Fruit fly (Drosophila melanogaster): Measurements from ENCODE around the gene Diap1.
A peak's percentile ranks its signal among the peaks of the same experiment; 100 is the strongest.

The Diap1 gene

DNA sequence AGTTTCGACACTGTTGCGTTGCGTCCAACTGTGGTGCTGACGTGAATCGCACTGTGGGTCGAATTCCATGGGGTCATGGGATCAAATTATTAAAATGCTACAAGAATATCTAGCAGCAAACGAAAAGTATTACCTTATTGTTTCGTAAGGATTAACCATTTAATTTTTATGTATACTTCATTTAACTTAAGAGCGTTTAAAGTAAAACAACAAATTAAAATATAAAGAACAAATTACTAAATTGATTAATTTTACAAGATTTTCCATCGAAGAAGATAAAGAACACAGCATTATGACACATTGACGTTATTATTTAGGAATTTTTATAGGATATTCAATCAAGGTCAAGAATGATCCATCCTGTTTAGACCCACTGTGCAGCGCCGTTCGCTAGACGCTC lies 3.3 kb upstream of the Diap1 start (continued):
- TF ChIP-seq sr (GFP tag; IDR thresholded peaks at IDR 0.05), result no peak
- peak; percentile 58 for TF ChIP-seq Ets65A (GFP tag)
- peak; percentile 49 for TF ChIP-seq CG3281 (GFP tag; optimal IDR thresholded peaks at IDR 0.05)
- TF ChIP-seq CG6175 (GFP tag; IDR thresholded peaks at IDR 0.05), result no peak
- peak; percentile 64 for TF ChIP-seq grau (tag; optimal IDR thresholded peaks at IDR 0.05)
- no peak for TF ChIP-seq eyg (GFP tag; optimal IDR thresholded peaks at IDR 0.05)
- TF ChIP-seq H15 (GFP tag; IDR thresholded peaks at IDR 0.05), result no peak
- TF ChIP-seq ttk (GFP tag; IDR thresholded peaks at IDR 0.05), result 0 out of 2 replicates have a peak, but pooled peaks have one; percentile 5
- no peak for TF ChIP-seq CG30020 (tag; optimal IDR thresholded peaks at IDR 0.05)
- TF ChIP-seq CG12942 (GFP tag; optimal IDR thresholded peaks at IDR 0.05), result no peak
- peak; percentile 8 for TF ChIP-seq Bteb2 (GFP tag; optimal IDR thresholded peaks at IDR 0.05)
- TF ChIP-seq onecut (GFP tag; IDR thresholded peaks at IDR 0.05), result no peak
- no peak for TF ChIP-seq scrt (GFP tag; optimal IDR thresholded peaks at IDR 0.05)
- TF ChIP-seq CG32532 (GFP tag; IDR thresholded peaks at IDR 0.05), result no peak; the same call in none of the 2 replicates
- no peak for TF ChIP-seq Adf1 (GFP tag; IDR thresholded peaks at IDR 0.05)
- peak; percentile 34 for TF ChIP-seq cwo (GFP tag; optimal IDR thresholded peaks at IDR 0.05)
- TF ChIP-seq shn (GFP tag; optimal IDR thresholded peaks at IDR 0.05), result no peak
- TF ChIP-seq CG6654 (GFP tag; optimal IDR thresholded peaks at IDR 0.05), result no peak
- no peak for TF ChIP-seq Atf3 (GFP tag; optimal IDR thresholded peaks at IDR 0.05)
- no peak for TF ChIP-seq inv (GFP tag; IDR thresholded peaks at IDR 0.05; ENCODE audit: partially characterized antibody)
- no peak for TF ChIP-seq CG4282 (GFP tag; optimal IDR thresholded peaks at IDR 0.05)
- TF ChIP-seq pnt (GFP tag; optimal IDR thresholded peaks at IDR 0.05), result no peak
- no peak for TF ChIP-seq CG2202 (tag; optimal IDR thresholded peaks at IDR 0.05)
- TF ChIP-seq az2 (GFP tag; optimal IDR thresholded peaks at IDR 0.05), result peak; percentile 56
- no peak for TF ChIP-seq CTCF (GFP tag; optimal IDR thresholded peaks at IDR 0.05)
- TF ChIP-seq sens (GFP tag), result peak; percentile 75
- TF ChIP-seq sens-2 (GFP tag; IDR thresholded peaks at IDR 0.05), result no peak
- TF ChIP-seq dimm (GFP tag; IDR thresholded peaks at IDR 0.05), result no peak
- TF ChIP-seq yki (optimal IDR thresholded peaks at IDR 0.05), result no peak
- TF ChIP-seq CG10209 (GFP tag; optimal IDR thresholded peaks at IDR 0.05), result peak; percentile 13
- no peak for TF ChIP-seq CG7928 (GFP tag; optimal IDR thresholded peaks at IDR 0.05)
- TF ChIP-seq dm (GFP tag; optimal IDR thresholded peaks at IDR 0.05), result no peak
- no peak for TF ChIP-seq zf30C (GFP tag; optimal IDR thresholded peaks at IDR 0.05)
- no peak for TF ChIP-seq lbe (GFP tag; optimal IDR thresholded peaks at IDR 0.05)
- TF ChIP-seq HLHmδ (GFP tag; optimal IDR thresholded peaks at IDR 0.05), result no peak
- no peak for TF ChIP-seq B-H1 (GFP tag; IDR thresholded peaks at IDR 0.05)
- no peak for TF ChIP-seq CG4617 (GFP tag; optimal IDR thresholded peaks at IDR 0.05; ENCODE audit: borderline replicate concordance)
- TF ChIP-seq vfl (GFP tag; optimal IDR thresholded peaks at IDR 0.05), result no peak
- no peak for TF ChIP-seq Elba2 (GFP tag; optimal IDR thresholded peaks at IDR 0.05)
- TF ChIP-seq crc (GFP tag; optimal IDR thresholded peaks at IDR 0.05), result no peak
- TF ChIP-seq chn (GFP tag; optimal IDR thresholded peaks at IDR 0.05), result no peak
- no peak for TF ChIP-seq MESR4 (GFP tag; optimal IDR thresholded peaks at IDR 0.05)
- no peak for TF ChIP-seq pum (GFP tag; optimal IDR thresholded peaks at IDR 0.05)
- no peak for TF ChIP-seq mld (GFP tag; IDR thresholded peaks at IDR 0.05; ENCODE audit: partially characterized antibody)
- TF ChIP-seq wor (GFP tag; IDR thresholded peaks at IDR 0.05), result 0 out of 2 replicates have a peak, but pooled peaks have one; percentile 19
- TF ChIP-seq sd (tag; optimal IDR thresholded peaks at IDR 0.05), result no peak
- peak; percentile 49 for TF ChIP-seq bcd (GFP tag; optimal IDR thresholded peaks at IDR 0.05)
- peak; percentile 36 for TF ChIP-seq CG18599 (GFP tag; optimal IDR thresholded peaks at IDR 0.05)
- 0 out of 2 replicates have a peak, but pooled peaks have one; percentile 44 for TF ChIP-seq Xrp1 (GFP tag; IDR thresholded peaks at IDR 0.05)
- peak; percentile 10 for TF ChIP-seq odd (GFP tag; optimal IDR thresholded peaks at IDR 0.05)
- no peak for TF ChIP-seq Dref (GFP tag; IDR thresholded peaks at IDR 0.05)
- TF ChIP-seq klu (GFP tag; IDR thresholded peaks at IDR 0.05), result no peak
- TF ChIP-seq sug (tag; optimal IDR thresholded peaks at IDR 0.05), result peak; percentile 6
- TF ChIP-seq CG12236 (GFP tag; optimal IDR thresholded peaks at IDR 0.05), result no peak
